Worm (Caenorhabditis elegans): Measurements from ENCODE around the gene kin-33.
A peak's percentile ranks its signal among the peaks of the same experiment; 100 is the strongest.
"Not testable (repeated sequence)": the region's sequence is repeated elsewhere in the genome, so short reads cannot be mapped to it uniquely, and the experiment has no call there.

kin-33 gene

DNA sequence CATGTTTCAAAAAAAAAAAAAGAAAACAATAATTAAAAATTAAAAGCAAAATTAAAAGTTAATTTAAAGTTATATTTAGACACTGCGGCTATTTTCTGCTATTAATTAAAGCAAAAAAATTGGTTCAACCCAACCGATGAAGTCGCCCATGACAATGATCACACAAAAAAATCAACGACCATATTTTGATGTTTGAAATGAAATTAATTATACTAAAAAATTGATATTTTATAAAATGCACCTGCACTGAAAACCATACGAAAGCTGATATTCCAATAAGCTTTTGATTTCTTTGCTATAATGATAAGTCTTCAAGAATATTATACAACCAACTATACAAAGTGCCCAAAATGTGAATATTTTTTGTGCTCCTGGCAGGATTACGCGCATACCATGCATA lies 14.8 kb downstream of the kin-33 start, which contains the start of gene srh-80:
srh-80 (plus strand) TSS at position 301 of the 400 bp plus-strand sequence.
- TF ChIP-seq sea-2 (GFP tag; IDR thresholded peaks at IDR 0.05), result no peak

ce11 chrV:216847-217246 lies 17.6 kb downstream of the kin-33 start, which contains the start of gene srh-78:
Gene srh-78 (plus strand): TSS chrV:217147.
- no peak for TF ChIP-seq lin-54 (GFP tag; optimal IDR thresholded peaks at IDR 0.05)
- no peak for TF ChIP-seq gei-17 (GFP tag; optimal IDR thresholded peaks at IDR 0.05)
- no peak for TF ChIP-seq hlh-26 (GFP tag; conservative IDR thresholded peaks at IDR 0.05)
- TF ChIP-seq die-1 (tag; optimal IDR thresholded peaks at IDR 0.05), result no peak
- no peak for TF ChIP-seq aptf-3 (GFP tag; IDR thresholded peaks at IDR 0.05)
- no peak for TF ChIP-seq mxl-1 (tag; optimal IDR thresholded peaks at IDR 0.05)
- TF ChIP-seq egrh-3 (GFP tag; IDR thresholded peaks at IDR 0.05), result no peak
- no peak for TF ChIP-seq pha-4 (tag; optimal IDR thresholded peaks at IDR 0.05)
- no peak for TF ChIP-seq hrde-1 (tag; optimal IDR thresholded peaks at IDR 0.05; ENCODE audit: borderline replicate concordance)
- no peak for TF ChIP-seq pbrm-1 (GFP tag; IDR thresholded peaks at IDR 0.05)
- TF ChIP-seq K11D2.4 (GFP tag; IDR thresholded peaks at IDR 0.05), result no peak
- no peak for TF ChIP-seq lsy-27 (tag; optimal IDR thresholded peaks at IDR 0.05; ENCODE audit: borderline replicate concordance, insufficient read depth)

DNA sequence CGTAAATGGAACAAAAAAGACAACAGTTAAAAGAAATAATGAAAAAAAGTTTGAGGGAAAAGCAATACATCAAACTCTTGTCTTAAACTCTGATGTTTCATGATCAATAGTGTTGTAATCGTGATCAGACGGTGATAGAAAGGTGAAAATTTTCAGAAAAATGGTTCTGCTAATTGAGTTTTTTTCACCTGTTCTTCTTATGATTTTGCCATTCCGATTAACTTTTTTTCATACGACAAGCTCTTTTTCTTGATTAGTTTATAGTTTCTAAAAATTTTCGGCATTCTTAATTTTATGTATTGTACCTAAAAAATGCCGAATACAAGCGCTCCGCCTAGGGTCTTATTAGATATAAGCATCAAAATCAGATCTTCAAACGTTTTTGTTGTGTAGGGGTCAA lies 18.8 kb downstream of the kin-33 start:
- no peak for TF ChIP-seq Y56A3A.18 (GFP tag; IDR thresholded peaks at IDR 0.05)
- no peak for TF ChIP-seq Y53F4B.3 (GFP tag; IDR thresholded peaks at IDR 0.05)
- no peak for TF ChIP-seq ztf-28 (GFP tag; IDR thresholded peaks at IDR 0.05)
- TF ChIP-seq K11D2.4 (GFP tag; IDR thresholded peaks at IDR 0.05), result no peak

- TF ChIP-seq F22D6.2 (tag; optimal IDR thresholded peaks at IDR 0.05); egl-18 (GFP tag; IDR thresholded peaks at IDR 0.05); F39B2.1 (GFP tag; IDR thresholded peaks at IDR 0.05): not testable (repeated sequence)
These were observed 21.8 kb downstream of the kin-33 start, which contains the start of gene DC2.5 for ce11 chrV:212687-213086. Gene DC2.5 (minus strand): TSS chrV:212787.

ce11 chrV:211388-212168 lies 22.9 kb downstream of the kin-33 start:
- TF ChIP-seq aptf-3 (GFP tag; IDR thresholded peaks at IDR 0.05) (no peak), nhr-80 (tag; optimal IDR thresholded peaks at IDR 0.05) (peak; percentile 51)

DNA sequence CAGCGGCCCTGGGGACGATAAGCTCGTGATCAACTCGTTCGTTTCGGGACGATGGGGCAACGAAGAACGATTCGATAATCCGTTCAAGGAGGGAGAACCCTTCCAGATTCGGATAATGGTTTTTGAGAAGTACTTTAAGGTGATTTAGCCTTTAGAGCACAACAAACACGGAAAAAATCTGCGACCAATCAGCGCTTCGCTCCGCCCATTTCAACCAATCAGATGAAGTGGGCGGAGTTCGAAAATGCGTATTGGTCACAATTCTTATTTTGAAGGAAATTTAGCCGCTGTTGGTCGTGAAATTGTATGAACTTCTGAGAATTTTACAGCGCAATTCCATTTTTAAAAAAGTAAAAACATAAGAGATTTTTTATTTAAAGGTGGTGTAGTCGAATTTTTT lies 27.7 kb downstream of the kin-33 start:
- TF ChIP-seq nhr-90 (tag; optimal IDR thresholded peaks at IDR 0.05), result no peak
- peak; percentile 67; the same call in 1 of the 2 replicates for TF ChIP-seq nfyb-1 (GFP tag; IDR thresholded peaks at IDR 0.05)
- no peak for TF ChIP-seq rpc-1 (optimal IDR thresholded peaks at IDR 0.05)
- TF ChIP-seq rpc-1 (tag; optimal IDR thresholded peaks at IDR 0.05), result no peak
- TF ChIP-seq hmg-20 (GFP tag; IDR thresholded peaks at IDR 0.05), result no peak
- TF ChIP-seq lin-26 (GFP tag; IDR thresholded peaks at IDR 0.05), result no peak
- TF ChIP-seq snpc-1.1 (tag; optimal IDR thresholded peaks at IDR 0.05; ENCODE audit: insufficient read depth), result no peak
- no peak for TF ChIP-seq hsf-1 (GFP tag; IDR thresholded peaks at IDR 0.05)

Measured in whole organism, young adult.